Fruit fly (Drosophila melanogaster) whole organism, embryonic: ENCODE data around the gene CG14052.

Source experiments
- Aef1 ChIP-seq: fragments of 200-800 bp; sonication (Bioruptor generic); IDR thresholded peaks from 3 replicates; pipeline ENCODE4 v1.3.6; 2022; ENCODE audit warnings: missing biosample characterization, missing genetic modification characterization
- Asciz ChIP-seq: fragments of 200-800 bp; sonication (Bioruptor generic); optimal IDR thresholded peaks from 2 replicates; lab custom pipeline; 2017; ENCODE audit warnings: missing biosample characterization, mild to moderate bottlenecking, missing genetic modification characterization, missing genetic modification reagents
- Awh ChIP-seq: fragments of 200-800 bp; sonication (Bioruptor generic); IDR thresholded peaks from 2 replicates; pipeline ENCODE4, ENCODE4 v1.3.6; 2022; ENCODE audit warnings: missing biosample characterization, missing genetic modification characterization
- BtbVII ChIP-seq: fragments of 200-800 bp; sonication (Bioruptor generic); optimal IDR thresholded peaks from 3 replicates; lab custom pipeline; 2017; ENCODE audit warnings: missing biosample characterization, mild to moderate bottlenecking, missing genetic modification characterization
- CG10321 ChIP-seq: fragments of 200-800 bp; sonication (Bioruptor generic); IDR thresholded peaks from 2 replicates; pipeline ENCODE4 v1.3.6; 2022; ENCODE audit warnings: missing biosample characterization, missing genetic modification characterization
- CG12299 ChIP-seq: fragments of 200-800 bp; sonication (Bioruptor generic); optimal IDR thresholded peaks from 2 replicates; lab custom pipeline; 2018; ENCODE audit warnings: missing biosample characterization, mild to moderate bottlenecking, missing genetic modification characterization
- CG15011 ChIP-seq: fragments of 200-800 bp; sonication (Bioruptor generic); optimal IDR thresholded peaks from 3 replicates; lab custom pipeline; 2018; ENCODE audit warnings: missing biosample characterization, mild to moderate bottlenecking, missing genetic modification characterization
- CG15269 ChIP-seq: fragments of 200-800 bp; sonication (Bioruptor generic); optimal IDR thresholded peaks from 2 replicates; lab custom pipeline; 2018; ENCODE audit warnings: missing biosample characterization, mild to moderate bottlenecking, missing genetic modification characterization, moderate library complexity
- CG2116 ChIP-seq: fragments of 200-800 bp; sonication (Bioruptor generic); optimal IDR thresholded peaks from 3 replicates; lab custom pipeline; 2018; ENCODE audit warnings: missing biosample characterization, mild to moderate bottlenecking, missing genetic modification characterization
- CG2875 ChIP-seq: fragments of 200-800 bp; sonication (Bioruptor generic); optimal IDR thresholded peaks from 2 replicates; lab custom pipeline; 2017; ENCODE audit warnings: missing biosample characterization, mild to moderate bottlenecking, missing genetic modification characterization, missing genetic modification reagents
- CG31441 ChIP-seq: fragments of 200-800 bp; sonication (Bioruptor generic); IDR thresholded peaks from 2 replicates; pipeline ENCODE4 v1.3.6; 2022; ENCODE audit warnings: missing biosample characterization, missing genetic modification characterization
- CG3163 ChIP-seq: fragments of 200-800 bp; sonication (Bioruptor generic); optimal IDR thresholded peaks from 3 replicates; lab custom pipeline; 2016; ENCODE audit warnings: missing biosample characterization, missing genetic modification characterization
- CG32532 ChIP-seq: fragments of 200-800 bp; sonication (Bioruptor generic); IDR thresholded peaks from 2 replicates; pipeline ENCODE4 v1.3.6; 2022; ENCODE audit warnings: missing biosample characterization, missing genetic modification characterization
- CG4730 ChIP-seq: fragments of 200-800 bp; sonication (Bioruptor generic); IDR thresholded peaks from 2 replicates; pipeline ENCODE4 v1.3.6; 2022; ENCODE audit warnings: missing biosample characterization, missing genetic modification characterization
- CG6683 ChIP-seq: fragments of 200-800 bp; sonication (Bioruptor generic); optimal IDR thresholded peaks from 2 replicates; lab custom pipeline; 2017; ENCODE audit warnings: missing biosample characterization, mild to moderate bottlenecking, missing genetic modification characterization, missing genetic modification reagents
- CkIIα-i1 ChIP-seq: fragments of 200-800 bp; sonication (Bioruptor generic); IDR thresholded peaks from 2 replicates; pipeline ENCODE4 v1.3.6; 2022; ENCODE audit warnings: missing biosample characterization, missing genetic modification characterization
- CrebB ChIP-seq: fragments of 200-800 bp; sonication (Bioruptor generic); optimal IDR thresholded peaks from 3 replicates; lab custom pipeline; 2018; ENCODE audit warnings: missing biosample characterization, mild to moderate bottlenecking, missing genetic modification characterization
- Dbx ChIP-seq: fragments of 200-800 bp; sonication (Bioruptor generic); IDR thresholded peaks from 3 replicates; pipeline ENCODE4 v1.3.6; 2022; ENCODE audit warnings: missing biosample characterization, missing genetic modification characterization
- Doc3 ChIP-seq: fragments of 200-800 bp; sonication (Bioruptor generic); IDR thresholded peaks from 3 replicates; pipeline ENCODE4 v1.3.6; 2022; ENCODE audit warnings: missing biosample characterization, missing genetic modification characterization; ENCODE audit not compliant: partially characterized antibody
- ERR ChIP-seq: fragments of 200-800 bp; sonication (Bioruptor generic); optimal IDR thresholded peaks from 2 replicates; lab custom pipeline; 2016; ENCODE audit warnings: missing biosample characterization, missing genetic modification characterization
- Ets65A ChIP-seq: fragments of 200-800 bp; sonication (Bioruptor generic); peaks from one replicate; lab custom pipeline; 2016; ENCODE audit warnings: missing biosample characterization, missing genetic modification characterization
- Ets97D ChIP-seq: fragments of 200-800 bp; sonication (Bioruptor generic); optimal IDR thresholded peaks from 3 replicates; lab custom pipeline; 2016; ENCODE audit warnings: missing biosample characterization, missing genetic modification characterization
- HLH54F ChIP-seq: fragments of 200-800 bp; sonication (Bioruptor generic); optimal IDR thresholded peaks from 3 replicates; lab custom pipeline; 2016; ENCODE audit warnings: missing biosample characterization, missing genetic modification characterization
- HmgD ChIP-seq: fragments of 200-800 bp; sonication (Bioruptor generic); optimal IDR thresholded peaks from 3 replicates; lab custom pipeline; 2016; ENCODE audit warnings: missing biosample characterization, missing genetic modification characterization
- Hmr ChIP-seq: fragments of 200-800 bp; sonication (Bioruptor generic); optimal IDR thresholded peaks from 3 replicates; lab custom pipeline; 2017; ENCODE audit warnings: mild to moderate bottlenecking, missing biosample characterization, missing genetic modification reagents, missing genetic modification characterization
- Lhr ChIP-seq: fragments of 200-800 bp; sonication (Bioruptor generic); optimal IDR thresholded peaks from 3 replicates; lab custom pipeline; 2017; ENCODE audit warnings: mild to moderate bottlenecking, missing biosample characterization, missing genetic modification reagents, missing genetic modification characterization
- MESR4 ChIP-seq: fragments of 200-800 bp; sonication (Bioruptor generic); optimal IDR thresholded peaks from 2 replicates; lab custom pipeline; 2018; ENCODE audit warnings: missing biosample characterization, mild to moderate bottlenecking, missing genetic modification characterization, moderate library complexity
- Scr ChIP-seq: fragments of 200-800 bp; sonication (Bioruptor generic); IDR thresholded peaks from 2 replicates; pipeline ENCODE4 v1.3.6; 2022; ENCODE audit warnings: missing biosample characterization, missing genetic modification characterization; ENCODE audit not compliant: partially characterized antibody
- Sin3A ChIP-seq: fragments of >200 bp; optimal IDR thresholded peaks from 2 replicates; lab custom pipeline; 2018
- Taf1 ChIP-seq: fragments of 200-800 bp; sonication (Bioruptor generic); IDR thresholded peaks from 2 replicates; pipeline ENCODE4 v1.3.6; 2022; ENCODE audit warnings: missing biosample characterization, missing genetic modification characterization
- ara ChIP-seq: fragments of 200-800 bp; sonication (Bioruptor generic); IDR thresholded peaks from 2 replicates; pipeline ENCODE4 v1.3.6; 2022; ENCODE audit warnings: missing biosample characterization, missing genetic modification characterization
- ash1 ChIP-seq: fragments of 200-800 bp; sonication (Bioruptor generic); optimal IDR thresholded peaks from 2 replicates; lab custom pipeline; 2018; ENCODE audit warnings: missing biosample characterization, mild to moderate bottlenecking, missing genetic modification characterization
- cad ChIP-seq: fragments of >200 bp; optimal IDR thresholded peaks from 2 replicates; lab custom pipeline; 2017; ENCODE audit warnings: missing biosample characterization, missing genetic modification characterization
- chif ChIP-seq, 2 experiments: fragments of 200-800 bp; sonication (Bioruptor generic); optimal IDR thresholded peaks; 3 replicates each; lab custom pipeline; 2016; ENCODE audit warnings: missing biosample characterization in 2 of 2, missing genetic modification characterization in 2 of 2
- crp ChIP-seq, 2 experiments: fragments of 200-800 bp; sonication (Bioruptor generic); optimal IDR thresholded peaks; 2 replicates in 1 of 2; 3 replicates in 1 of 2; lab custom pipeline; 2017; ENCODE audit warnings: missing biosample characterization in 2 of 2, missing genetic modification characterization in 2 of 2, mild to moderate bottlenecking in 1 of 2, moderate library complexity in 1 of 2
- dmrt11E ChIP-seq: fragments of 200-800 bp; sonication (Bioruptor generic); optimal IDR thresholded peaks from 3 replicates; lab custom pipeline; 2018; ENCODE audit warnings: missing biosample characterization, mild to moderate bottlenecking, missing genetic modification characterization, moderate library complexity
- fd96Cb ChIP-seq: fragments of 200-800 bp; sonication (Bioruptor generic); optimal IDR thresholded peaks from 2 replicates; lab custom pipeline; 2018; ENCODE audit warnings: missing biosample characterization, mild to moderate bottlenecking, missing genetic modification characterization, moderate library complexity
- gcm2 ChIP-seq: fragments of 200-800 bp; sonication (Bioruptor generic); optimal IDR thresholded peaks from 2 replicates; lab custom pipeline; 2016; ENCODE audit warnings: missing biosample characterization, missing genetic modification characterization
- grn ChIP-seq: fragments of 200-800 bp; sonication (Bioruptor generic); optimal IDR thresholded peaks from 3 replicates; lab custom pipeline; 2017; ENCODE audit warnings: missing biosample characterization, missing genetic modification characterization
- hbn ChIP-seq: fragments of 200-800 bp; sonication (Bioruptor generic); IDR thresholded peaks from 2 replicates; pipeline ENCODE4 v1.3.6; 2022; ENCODE audit warnings: missing biosample characterization, missing genetic modification characterization; ENCODE audit not compliant: partially characterized antibody
- kah ChIP-seq: fragments of 200-800 bp; sonication (Bioruptor generic); optimal IDR thresholded peaks from 2 replicates; lab custom pipeline; 2018; ENCODE audit warnings: missing biosample characterization, mild to moderate bottlenecking, missing genetic modification characterization
- klu ChIP-seq: fragments of 200-800 bp; sonication (Bioruptor generic); IDR thresholded peaks from 2 replicates; pipeline ENCODE4 v1.3.6; 2022; ENCODE audit warnings: missing biosample characterization, missing genetic modification characterization
- lmd ChIP-seq: fragments of 200-800 bp; sonication (Bioruptor generic); IDR thresholded peaks from 2 replicates; pipeline ENCODE4 v1.3.6; 2022; ENCODE audit warnings: missing biosample characterization, missing genetic modification characterization
- nau ChIP-seq: fragments of 200-800 bp; sonication (Bioruptor generic); optimal IDR thresholded peaks from 3 replicates; lab custom pipeline; 2017; ENCODE audit warnings: missing biosample characterization, mild to moderate bottlenecking, missing genetic modification characterization, missing genetic modification reagents
- nmo ChIP-seq: fragments of 200-800 bp; sonication (Bioruptor generic); optimal IDR thresholded peaks from 2 replicates; lab custom pipeline; 2018; ENCODE audit warnings: missing biosample characterization, mild to moderate bottlenecking, missing genetic modification characterization, moderate library complexity
- p53 ChIP-seq: fragments of 200-800 bp; sonication (Bioruptor generic); optimal IDR thresholded peaks from 2 replicates; lab custom pipeline; 2016; ENCODE audit warnings: missing biosample characterization, missing genetic modification characterization
- pros ChIP-seq: fragments of 200-800 bp; sonication (Bioruptor generic); optimal IDR thresholded peaks from 3 replicates; lab custom pipeline; 2019; ENCODE audit warnings: missing biosample characterization, mild to moderate bottlenecking, missing genetic modification characterization, moderate library complexity
- sc ChIP-seq, 3 experiments: fragments of >200 bp in 2 of 3; fragments of 200-800 bp in 1 of 3; sonication (Bioruptor generic) in 1 of 3; optimal IDR thresholded peaks; 2 replicates in 2 of 3; 3 replicates in 1 of 3; lab custom pipeline; 2017; ENCODE audit warnings: mild to moderate bottlenecking in 1 of 3, missing biosample characterization in 1 of 3, missing genetic modification characterization in 1 of 3, missing genetic modification reagents in 1 of 3
- stc ChIP-seq: fragments of 200-800 bp; sonication (Bioruptor generic); IDR thresholded peaks from 2 replicates; pipeline ENCODE4 v1.3.6; 2022; ENCODE audit warnings: missing biosample characterization, missing genetic modification characterization
- tgo ChIP-seq: fragments of 200-800 bp; sonication (Bioruptor generic); IDR thresholded peaks from 3 replicates; pipeline ENCODE4 v1.3.6; 2022; ENCODE audit warnings: missing biosample characterization, missing genetic modification characterization
- tna ChIP-seq: fragments of 200-800 bp; sonication (Bioruptor generic); IDR thresholded peaks from 2 replicates; pipeline ENCODE4 v1.3.6; 2022; ENCODE audit warnings: missing biosample characterization, missing genetic modification characterization; ENCODE audit not compliant: partially characterized antibody
- wek ChIP-seq: fragments of 200-800 bp; sonication (Bioruptor generic); optimal IDR thresholded peaks from 3 replicates; lab custom pipeline; 2018; ENCODE audit warnings: missing biosample characterization, mild to moderate bottlenecking, missing genetic modification characterization, moderate library complexity

CG14052 gene

DNA sequence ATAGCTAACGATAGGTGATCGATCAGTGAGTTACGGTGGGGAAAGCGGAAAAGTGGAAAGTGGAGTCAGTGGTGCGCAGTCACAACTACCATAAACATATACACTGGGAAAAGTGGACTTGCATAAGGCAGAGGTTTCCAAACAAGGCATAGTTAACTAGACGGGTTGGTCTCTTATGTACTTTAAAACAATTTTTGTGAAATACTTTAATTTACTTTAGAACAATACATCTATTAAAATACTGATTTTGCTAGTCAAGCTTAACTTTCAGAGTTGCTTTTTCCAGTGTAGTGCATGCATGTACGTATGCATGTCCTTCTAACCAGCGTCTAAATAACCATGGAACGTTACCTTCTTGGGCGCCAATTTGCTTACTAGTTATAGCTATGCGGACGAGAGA is 3.7 kb upstream of the CG14052 start (continued):
- TF ChIP-seq CG2116 (GFP tag; lab: Kevin White, UChicago) = no peak
- no peak for TF ChIP-seq dmrt11E
- TF ChIP-seq nmo (GFP tag; lab: Kevin White, UChicago) = peak; percentile 17
- TF ChIP-seq hbn (GFP tag; lab: Robert Waterston, UW) = no peak
- no peak for TF ChIP-seq Asciz (GFP tag; lab: Kevin White, UChicago)
- no peak for TF ChIP-seq klu (GFP tag; lab: Robert Waterston, UW)
- no peak for TF ChIP-seq Doc3
- TF ChIP-seq ERR (GFP tag; lab: Kevin White, UChicago) = no peak
- no peak for TF ChIP-seq Ets97D
- TF ChIP-seq pros (GFP tag; lab: Kevin White, UChicago) = no peak
- TF ChIP-seq Sin3A (lab: Kevin White, UChicago) = no peak
- no peak for TF ChIP-seq MESR4 (GFP tag; lab: Kevin White, UChicago)
- TF ChIP-seq CG15011 (GFP tag; lab: Kevin White, UChicago) = no peak
- TF ChIP-seq CG6683 (GFP tag; lab: Kevin White, UChicago) = no peak
- no peak for TF ChIP-seq CG32532 (GFP tag; lab: Robert Waterston, UW)
- TF ChIP-seq Awh = no peak
- TF ChIP-seq CG12299 (tag; lab: Kevin White, UChicago) = no peak
- TF ChIP-seq HLH54F (GFP tag; lab: Kevin White, UChicago) = no peak
- 0 out of 2 replicates have a peak, but pooled peaks have one; percentile 22 for TF ChIP-seq CG31441 (GFP tag; lab: Robert Waterston, UW)
- TF ChIP-seq stc = no peak
- TF ChIP-seq cad = no peak
- TF ChIP-seq sc (optimal IDR thresholded peaks at IDR 0.05; lab: Kevin White, UChicago) = no peak
- TF ChIP-seq sc (GFP tag; optimal IDR thresholded peaks at IDR 0.05; lab: Kevin White, UChicago) = no peak
- no peak for TF ChIP-seq tna (GFP tag; lab: Robert Waterston, UW)
- TF ChIP-seq CG4730 (GFP tag; lab: Robert Waterston, UW) = no peak
- TF ChIP-seq fd96Cb = peak; percentile 12
- no peak for TF ChIP-seq HmgD
- no peak for TF ChIP-seq kah (GFP tag; lab: Kevin White, UChicago)
- TF ChIP-seq p53 (GFP tag; lab: Kevin White, UChicago) = no peak
- TF ChIP-seq Lhr (GFP tag; lab: Kevin White, UChicago) = no peak
- no peak for TF ChIP-seq lmd (GFP tag; lab: Robert Waterston, UW)
- no peak for TF ChIP-seq CG15269 (tag; lab: Kevin White, UChicago)
- no peak for TF ChIP-seq CrebB (tag; lab: Kevin White, UChicago)
- no peak for TF ChIP-seq CG3163 (GFP tag; lab: Kevin White, UChicago)
- TF ChIP-seq crp (GFP tag; optimal IDR thresholded peaks at IDR 0.05; lab: Kevin White, UChicago) = no peak
- TF ChIP-seq CG2875 = no peak
- no peak for TF ChIP-seq CkIIα-i1 (GFP tag; lab: Robert Waterston, UW)
- no peak for TF ChIP-seq BtbVII (GFP tag; lab: Kevin White, UChicago)
- TF ChIP-seq Hmr (GFP tag; lab: Kevin White, UChicago) = no peak
- TF ChIP-seq ash1 (GFP tag; lab: Kevin White, UChicago) = no peak
- no peak for TF ChIP-seq CG10321 (GFP tag; lab: Robert Waterston, UW)
- TF ChIP-seq Aef1 (GFP tag; lab: Robert Waterston, UW) = no peak
- TF ChIP-seq Scr (GFP tag; lab: Robert Waterston, UW) = no peak
- no peak for TF ChIP-seq gcm2
- TF ChIP-seq Taf1 = no peak
- TF ChIP-seq Dbx (GFP tag; lab: Robert Waterston, UW) = no peak
- no peak for TF ChIP-seq nau (GFP tag; lab: Kevin White, UChicago)
- no peak for TF ChIP-seq chif (GFP tag; optimal IDR thresholded peaks at IDR 0.05; lab: Kevin White, UChicago)
- no peak for TF ChIP-seq wek (GFP tag; lab: Kevin White, UChicago)
- TF ChIP-seq Ets65A (GFP tag; lab: Kevin White, UChicago) = no peak
- no peak for TF ChIP-seq tgo
- TF ChIP-seq grn = no peak
- TF ChIP-seq ara = no peak
